Worm (Caenorhabditis elegans) whole organism, L2 larva: ENCODE data around the gene T19D12.1.

Experiments
- elt-3 ChIP-seq: sonication (generic microtip); optimal IDR thresholded peaks from 2 replicates; lab custom pipeline; 2017; ENCODE audit warnings: missing biosample characterization, missing genetic modification characterization
- lin-39 ChIP-seq: fragments of 150-350 bp; optimal IDR thresholded peaks from 2 replicates; lab custom pipeline; 2014; ENCODE audit warnings: missing biosample characterization, missing genetic modification reagents, missing genetic modification characterization
- nhr-11 ChIP-seq: fragments of 150-350 bp; optimal IDR thresholded peaks from 2 replicates; lab custom pipeline; 2014; ENCODE audit warnings: missing biosample characterization, missing genetic modification characterization
- unc-39 ChIP-seq: fragments of 150-350 bp; optimal IDR thresholded peaks from 2 replicates; lab custom pipeline; 2014; ENCODE audit warnings: missing biosample characterization, missing genetic modification characterization
- ztf-11 ChIP-seq: sonication (generic microtip); optimal IDR thresholded peaks from 2 replicates; lab custom pipeline; 2017; ENCODE audit warnings: missing biosample characterization, missing genetic modification characterization

ce11 chrII:6679724-6680123, 13.0 kb downstream of the T19D12.1 start, which contains the start of gene ift-74:
- no peak for TF ChIP-seq elt-3 (tag; lab: Kevin White, UChicago)
- no peak for TF ChIP-seq lin-39 (tag; lab: Kevin White, UChicago)
- no peak for TF ChIP-seq ztf-11 (tag; lab: Kevin White, UChicago)
- TF ChIP-seq unc-39 (tag; lab: Kevin White, UChicago): no peak
- no peak for TF ChIP-seq nhr-11 (tag; lab: Kevin White, UChicago)
